Worm (Caenorhabditis elegans): ENCODE data around the gene math-42.
"Not testable (repeated sequence)": the region's sequence is repeated elsewhere in the genome, so short reads cannot be mapped to it uniquely, and the experiment has no call there.

The math-42 gene

DNA sequence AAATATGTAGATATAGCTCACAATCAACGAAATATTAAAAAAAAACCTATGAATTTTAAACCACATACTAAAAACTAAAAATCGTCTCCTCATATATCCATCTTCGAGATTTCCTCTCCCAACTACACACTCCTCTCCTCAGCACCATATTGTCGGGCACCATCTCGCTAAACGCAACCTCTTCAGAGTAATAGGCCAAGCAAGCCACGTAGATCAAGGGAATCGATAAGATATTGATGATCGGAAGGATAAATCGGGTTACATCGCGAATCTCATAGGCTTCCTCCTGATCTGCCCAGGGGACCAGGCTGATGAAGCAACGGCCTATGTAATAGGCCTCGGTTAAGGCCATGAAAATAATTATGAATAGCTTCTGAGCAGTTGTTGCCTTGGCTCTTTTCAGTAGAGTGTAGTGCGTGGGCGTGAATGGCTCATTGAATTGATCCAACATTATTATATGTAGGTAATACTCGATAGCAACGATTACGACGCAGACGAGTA, 50.8 kb downstream of the math-42 start, which contains the start of the genes C40A11.7 and C40A11.8:
Gene C40A11.7, minus strand, starts transcription at position 101 of the 501 bp plus-strand sequence.
Gene C40A11.8, minus strand, starts transcription at position 451 of the 501 bp plus-strand sequence.
- TF ChIP-seq ztf-23 (GFP tag; IDR thresholded peaks at IDR 0.05) (no peak), T22C8.4 (GFP tag; IDR thresholded peaks at IDR 0.05) (no peak), med-1 (GFP tag; optimal IDR thresholded peaks at IDR 0.05; ENCODE audit: insufficient read depth) (no peak), klf-2 (GFP tag; conservative IDR thresholded peaks at IDR 0.05) (no peak), ztf-29 (GFP tag; IDR thresholded peaks at IDR 0.05) (no peak), tab-1 (GFP tag; IDR thresholded peaks at IDR 0.05) (no peak), flt-1 (GFP tag; IDR thresholded peaks at IDR 0.05) (no peak), ref-1 (GFP tag; conservative IDR thresholded peaks at IDR 0.05) (no peak), cog-1 (tag; optimal IDR thresholded peaks at IDR 0.05) (no peak)

- TF ChIP-seq klf-2 (GFP tag; conservative IDR thresholded peaks at IDR 0.05) (no peak), med-1 (GFP tag; optimal IDR thresholded peaks at IDR 0.05; ENCODE audit: insufficient read depth) (no peak), tab-1 (GFP tag; IDR thresholded peaks at IDR 0.05) (no peak), T22C8.4 (GFP tag; IDR thresholded peaks at IDR 0.05) (no peak), ztf-23 (GFP tag; IDR thresholded peaks at IDR 0.05) (no peak), ref-1 (GFP tag; conservative IDR thresholded peaks at IDR 0.05) (no peak), ztf-29 (GFP tag; IDR thresholded peaks at IDR 0.05) (no peak), flt-1 (GFP tag; IDR thresholded peaks at IDR 0.05) (no peak), cog-1 (tag; optimal IDR thresholded peaks at IDR 0.05) (no peak)
Measured at ce11 chrII:2152455-2152854, 52.7 kb downstream of the math-42 start.

ce11 chrII:2153708-2154107, 54.0 kb downstream of the math-42 start, which contains the start of gene math-18:
Gene math-18 (plus strand): TSS chrII:2154008.
- TF ChIP-seq tab-1 (GFP tag; IDR thresholded peaks at IDR 0.05); flt-1 (GFP tag; IDR thresholded peaks at IDR 0.05); ref-1 (GFP tag; conservative IDR thresholded peaks at IDR 0.05): not testable (repeated sequence)
